Fruit fly (Drosophila melanogaster) whole organism, prepupa: ENCODE results near the gene CG31204.

Experiments
- Blimp-1 ChIP-seq: fragments of 200-800 bp; sonication (Bioruptor generic); optimal IDR thresholded peaks from 3 replicates; lab custom pipeline; 2017; ENCODE audit warnings: missing biosample characterization, missing genetic modification characterization, mild to moderate bottlenecking, moderate library complexity, missing genetic modification reagents
- CG10631 ChIP-seq: fragments of 200-800 bp; sonication (Bioruptor generic); optimal IDR thresholded peaks from 2 replicates; lab custom pipeline; 2016; ENCODE audit warnings: missing biosample characterization, missing genetic modification characterization
- CG10669 ChIP-seq: fragments of 200-800 bp; sonication (Bioruptor generic); optimal IDR thresholded peaks from 3 replicates; lab custom pipeline; 2018; ENCODE audit warnings: missing biosample characterization, mild to moderate bottlenecking, missing genetic modification characterization, moderate library complexity
- CG11294 ChIP-seq: fragments of 200-800 bp; sonication (Bioruptor generic); IDR thresholded peaks from 2 replicates; pipeline ENCODE4 v1.3.6; 2022; ENCODE audit warnings: missing biosample characterization, missing genetic modification characterization
- CG11762 ChIP-seq: fragments of 200-800 bp; sonication (Bioruptor generic); optimal IDR thresholded peaks from 3 replicates; lab custom pipeline; 2016; ENCODE audit warnings: missing biosample characterization, missing genetic modification characterization; ENCODE audit not compliant: insufficient read depth
- CG15336 ChIP-seq: fragments of 200-800 bp; sonication (Bioruptor generic); IDR thresholded peaks from 2 replicates; pipeline ENCODE4 v1.3.6; 2022; ENCODE audit warnings: missing biosample characterization, missing genetic modification characterization
- CG1621 ChIP-seq: fragments of 200-800 bp; sonication (Bioruptor generic); optimal IDR thresholded peaks from 3 replicates; lab custom pipeline; 2018; ENCODE audit warnings: missing biosample characterization, mild to moderate bottlenecking, missing genetic modification characterization
- CG16779 ChIP-seq: fragments of 200-800 bp; sonication (Bioruptor generic); optimal IDR thresholded peaks from 3 replicates; lab custom pipeline; 2017; ENCODE audit warnings: missing biosample characterization, mild to moderate bottlenecking, missing genetic modification characterization
- CG3032 ChIP-seq: fragments of 200-800 bp; optimal IDR thresholded peaks from 2 replicates; lab custom pipeline; 2019; ENCODE audit warnings: missing biosample characterization, mild to moderate bottlenecking, missing genetic modification characterization, moderate library complexity
- CG31627 ChIP-seq: fragments of 200-800 bp; sonication (Bioruptor generic); optimal IDR thresholded peaks from 3 replicates; lab custom pipeline; 2016; ENCODE audit warnings: missing biosample characterization, missing genetic modification characterization
- CG32006 ChIP-seq: fragments of 200-800 bp; sonication (Bioruptor generic); optimal IDR thresholded peaks from 3 replicates; lab custom pipeline; 2017; ENCODE audit warnings: missing biosample characterization, mild to moderate bottlenecking, missing genetic modification characterization
- CG34406 ChIP-seq: fragments of 200-800 bp; sonication (Bioruptor generic); optimal IDR thresholded peaks from 3 replicates; lab custom pipeline; 2016; ENCODE audit warnings: missing biosample characterization, missing genetic modification characterization
- CG3919 ChIP-seq: fragments of 200-800 bp; sonication (Bioruptor generic); optimal IDR thresholded peaks from 3 replicates; lab custom pipeline; 2016; ENCODE audit warnings: missing biosample characterization, missing genetic modification characterization
- CG4318 ChIP-seq: fragments of 200-800 bp; sonication (Bioruptor generic); optimal IDR thresholded peaks from 3 replicates; lab custom pipeline; 2017; ENCODE audit warnings: missing biosample characterization, mild to moderate bottlenecking, missing genetic modification characterization
- CG6163 ChIP-seq: fragments of 200-800 bp; sonication (Bioruptor generic); IDR thresholded peaks from 3 replicates; pipeline ENCODE4 v1.3.6; 2022; ENCODE audit warnings: missing biosample characterization, missing genetic modification characterization
- CG6276 ChIP-seq: fragments of 200-800 bp; sonication (Bioruptor generic); optimal IDR thresholded peaks from 2 replicates; lab custom pipeline; 2017; ENCODE audit warnings: missing biosample characterization, mild to moderate bottlenecking, missing genetic modification characterization
- CG6792 ChIP-seq: fragments of 200-800 bp; sonication (Bioruptor generic); optimal IDR thresholded peaks from 3 replicates; lab custom pipeline; 2016; ENCODE audit warnings: missing biosample characterization, missing genetic modification characterization
- CG6808 ChIP-seq: fragments of 200-800 bp; sonication (Bioruptor generic); optimal IDR thresholded peaks from 3 replicates; lab custom pipeline; 2017; ENCODE audit warnings: missing biosample characterization, missing genetic modification characterization, mild to moderate bottlenecking, moderate library complexity, missing genetic modification reagents
- CG6854 ChIP-seq: fragments of 200-800 bp; sonication (Bioruptor generic); optimal IDR thresholded peaks from 2 replicates; lab custom pipeline; 2017; ENCODE audit warnings: missing biosample characterization, mild to moderate bottlenecking, missing genetic modification characterization
- CG7368 ChIP-seq: fragments of 200-800 bp; sonication (Bioruptor generic); optimal IDR thresholded peaks from 3 replicates; lab custom pipeline; 2016; ENCODE audit warnings: missing biosample characterization, missing genetic modification characterization
- CG8119 ChIP-seq: fragments of 200-800 bp; sonication (Bioruptor generic); IDR thresholded peaks from 3 replicates; pipeline ENCODE4 v1.3.6; 2022; ENCODE audit warnings: missing biosample characterization, missing genetic modification characterization
- CG8632 ChIP-seq: fragments of 200-800 bp; sonication (Bioruptor generic); optimal IDR thresholded peaks from 3 replicates; lab custom pipeline; 2016; ENCODE audit warnings: missing biosample characterization, missing genetic modification characterization
- CG9139 ChIP-seq: fragments of 200-800 bp; sonication (Bioruptor generic); optimal IDR thresholded peaks from 3 replicates; lab custom pipeline; 2017; ENCODE audit warnings: missing biosample characterization, mild to moderate bottlenecking, missing genetic modification characterization
- Eip75B ChIP-seq: fragments of 200-800 bp; sonication (Bioruptor generic); optimal IDR thresholded peaks from 3 replicates; lab custom pipeline; 2016; ENCODE audit warnings: missing biosample characterization, missing genetic modification characterization
- Eip78C ChIP-seq: fragments of 200-800 bp; sonication (Bioruptor generic); peaks from one replicate; lab custom pipeline; 2016; ENCODE audit warnings: missing biosample characterization, missing genetic modification characterization
- Eip93F ChIP-seq: fragments of 200-800 bp; sonication (Bioruptor generic); optimal IDR thresholded peaks from 2 replicates; lab custom pipeline; 2016; ENCODE audit warnings: missing biosample characterization, mild to moderate bottlenecking, missing genetic modification characterization
- Ets96B ChIP-seq: fragments of 200-800 bp; optimal IDR thresholded peaks from 2 replicates; lab custom pipeline; 2019; ENCODE audit warnings: missing biosample characterization, mild to moderate bottlenecking, missing genetic modification characterization, moderate library complexity
- Gug ChIP-seq: fragments of 200-800 bp; sonication (Bioruptor generic); IDR thresholded peaks from 2 replicates; pipeline ENCODE4 v1.3.6; 2022; ENCODE audit warnings: missing biosample characterization, missing genetic modification characterization
- Hr38 ChIP-seq: sonication (Bioruptor generic); optimal IDR thresholded peaks from 2 replicates; lab custom pipeline; 2016; ENCODE audit warnings: missing biosample characterization, missing genetic modification characterization
- Hr39 ChIP-seq: fragments of 200-800 bp; sonication (Bioruptor generic); optimal IDR thresholded peaks from 2 replicates; lab custom pipeline; 2016; ENCODE audit warnings: missing biosample characterization, missing genetic modification characterization
- Hr4 ChIP-seq: fragments of 200-800 bp; sonication (Bioruptor generic); optimal IDR thresholded peaks from 3 replicates; lab custom pipeline; 2016; ENCODE audit warnings: missing biosample characterization, missing genetic modification characterization
- Met ChIP-seq: fragments of 200-800 bp; sonication (Bioruptor generic); optimal IDR thresholded peaks from 3 replicates; lab custom pipeline; 2016; ENCODE audit warnings: missing biosample characterization, missing genetic modification characterization
- OdsH ChIP-seq: fragments of 200-800 bp; sonication (Bioruptor generic); optimal IDR thresholded peaks from 3 replicates; lab custom pipeline; 2016; ENCODE audit warnings: missing biosample characterization, missing genetic modification characterization
- Smox ChIP-seq: fragments of 200-800 bp; sonication (Bioruptor generic); optimal IDR thresholded peaks from 3 replicates; lab custom pipeline; 2016; ENCODE audit warnings: missing biosample characterization, missing genetic modification characterization
- Sox102F ChIP-seq: fragments of 200-800 bp; sonication (Bioruptor generic); optimal IDR thresholded peaks from 2 replicates; lab custom pipeline; 2016; ENCODE audit warnings: missing biosample characterization, mild to moderate bottlenecking, missing genetic modification characterization
- Sox14 ChIP-seq: fragments of 200-800 bp; sonication (Bioruptor generic); optimal IDR thresholded peaks from 3 replicates; lab custom pipeline; 2016; ENCODE audit warnings: missing biosample characterization, missing genetic modification characterization
- achi ChIP-seq: fragments of 200-800 bp; sonication (Bioruptor generic); optimal IDR thresholded peaks from 3 replicates; lab custom pipeline; 2016; ENCODE audit warnings: missing biosample characterization, missing genetic modification characterization
- acj6 ChIP-seq: fragments of 200-800 bp; sonication (Bioruptor generic); optimal IDR thresholded peaks from 3 replicates; lab custom pipeline; 2016; ENCODE audit warnings: missing biosample characterization, missing genetic modification characterization
- eg ChIP-seq: fragments of 200-800 bp; sonication (Bioruptor generic); IDR thresholded peaks from 3 replicates; pipeline ENCODE4 v1.3.6; 2022; ENCODE audit warnings: missing biosample characterization, missing genetic modification characterization
- esn ChIP-seq: fragments of 200-800 bp; sonication (Bioruptor generic); optimal IDR thresholded peaks from 2 replicates; lab custom pipeline; 2016; ENCODE audit warnings: missing biosample characterization, mild to moderate bottlenecking, missing genetic modification characterization, moderate library complexity
- fd59A ChIP-seq: fragments of 200-800 bp; sonication (Bioruptor generic); optimal IDR thresholded peaks from 2 replicates; lab custom pipeline; 2017; ENCODE audit warnings: missing biosample characterization, mild to moderate bottlenecking, missing genetic modification characterization, missing genetic modification reagents
- fd85E ChIP-seq: fragments of 200-800 bp; sonication (Bioruptor generic); optimal IDR thresholded peaks from 3 replicates; lab custom pipeline; 2016; ENCODE audit warnings: missing biosample characterization, missing genetic modification characterization
- lz ChIP-seq: fragments of 200-800 bp; sonication (Bioruptor generic); optimal IDR thresholded peaks from 3 replicates; lab custom pipeline; 2016; ENCODE audit warnings: missing biosample characterization, missing genetic modification characterization
- net ChIP-seq: fragments of 200-800 bp; sonication (Bioruptor generic); optimal IDR thresholded peaks from 3 replicates; lab custom pipeline; 2016; ENCODE audit warnings: missing biosample characterization, missing genetic modification characterization
- pdm3 ChIP-seq: fragments of 200-800 bp; sonication (Bioruptor generic); optimal IDR thresholded peaks from 3 replicates; lab custom pipeline; 2016; ENCODE audit warnings: missing biosample characterization, missing genetic modification characterization
- salr ChIP-seq, 2 experiments: fragments of 200-800 bp; sonication (Bioruptor generic); optimal IDR thresholded peaks; 3 replicates each; lab custom pipeline; 2016 to 2018; ENCODE audit warnings: missing biosample characterization in 2 of 2, missing genetic modification characterization in 2 of 2, mild to moderate bottlenecking in 1 of 2
- ss ChIP-seq, 2 experiments: fragments of 200-800 bp; sonication (Bioruptor generic); optimal IDR thresholded peaks; 2 replicates in 1 of 2; 3 replicates in 1 of 2; lab custom pipeline; 2017 to 2018; ENCODE audit warnings: mild to moderate bottlenecking in 2 of 2, missing biosample characterization in 2 of 2, missing genetic modification characterization in 2 of 2, moderate library complexity in 1 of 2
- svp ChIP-seq: fragments of 200-800 bp; sonication (Bioruptor generic); peaks from one replicate; lab custom pipeline; 2016; ENCODE audit warnings: missing biosample characterization, missing genetic modification characterization
- topi ChIP-seq: fragments of 200-800 bp; sonication (Bioruptor generic); optimal IDR thresholded peaks from 3 replicates; lab custom pipeline; 2016; ENCODE audit warnings: missing biosample characterization, missing genetic modification characterization
- vri ChIP-seq: fragments of 200-800 bp; sonication (Bioruptor generic); optimal IDR thresholded peaks from 3 replicates; lab custom pipeline; 2016; ENCODE audit warnings: missing biosample characterization, mild to moderate bottlenecking, missing genetic modification characterization

Gene CG31204

DNA sequence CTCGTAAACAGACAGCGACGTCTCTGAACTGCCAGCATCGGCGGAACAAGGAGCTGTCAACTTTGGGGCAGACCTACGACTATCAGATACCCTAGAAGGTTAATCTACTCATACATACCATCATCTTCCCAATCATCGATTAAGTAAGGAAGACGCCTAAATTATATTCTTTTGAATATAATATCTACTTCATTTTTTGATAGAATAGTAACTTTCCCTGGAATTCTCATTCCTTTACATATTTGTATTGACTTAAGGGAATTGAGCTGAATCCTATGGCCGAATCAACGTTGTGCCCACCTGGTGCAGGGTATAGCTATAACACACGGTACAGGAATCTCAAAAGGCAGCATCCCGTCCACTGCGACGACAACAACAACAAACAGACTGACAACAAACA, 46.7 kb downstream of the CG31204 start (continued):
- TF ChIP-seq Hr39 (GFP tag; lab: Kevin White, UChicago) (peak; percentile 2), Hr4 (no peak), topi (GFP tag; lab: Kevin White, UChicago) (peak; percentile 7), CG3919 (GFP tag; lab: Kevin White, UChicago) (peak; percentile 27), Smox (GFP tag; lab: Kevin White, UChicago) (no peak)

DNA sequence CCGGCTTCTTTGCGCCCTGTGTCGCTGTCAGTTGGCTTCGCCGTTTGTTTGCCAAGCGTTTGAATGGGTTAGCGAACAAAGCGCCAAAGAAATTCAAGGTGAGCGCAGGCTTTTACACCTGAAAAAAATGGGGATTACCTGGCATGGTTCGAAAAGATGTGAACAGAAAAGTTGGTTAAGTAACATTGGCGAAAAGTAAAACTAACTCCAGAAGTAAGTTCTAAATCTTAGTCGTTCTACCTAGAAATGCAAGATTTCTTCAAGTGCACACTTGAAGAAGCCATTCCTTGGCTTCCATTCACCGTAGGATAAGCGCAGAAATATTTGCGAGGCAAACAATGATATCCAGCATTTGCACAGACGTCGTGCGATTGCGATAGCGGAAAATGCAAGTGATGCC, 47.7 kb downstream of the CG31204 start:
- TF ChIP-seq CG16779 (tag; lab: Kevin White, UChicago) (peak; percentile 16), CG6854 (GFP tag; lab: Kevin White, UChicago) (no peak), CG11294 (GFP tag; lab: Robert Waterston, UW) (no peak), CG7368 (GFP tag; lab: Kevin White, UChicago) (no peak), fd85E (GFP tag; lab: Kevin White, UChicago) (no peak), CG10631 (GFP tag; lab: Kevin White, UChicago) (peak; percentile 57), achi (GFP tag; lab: Kevin White, UChicago) (no peak), CG6163 (GFP tag; lab: Robert Waterston, UW) (peak; percentile 76), lz (peak; percentile 19), Ets96B (no peak), ss (GFP tag; optimal IDR thresholded peaks at IDR 0.05; lab: Kevin White, UChicago) (peak in 1 of 2 experiments; percentile 7), CG8632 (no peak), Smox (GFP tag; lab: Kevin White, UChicago) (no peak), Sox102F (GFP tag; lab: Kevin White, UChicago) (peak; percentile 6), CG3032 (tag; lab: Kevin White, UChicago) (no peak), CG10669 (GFP tag; lab: Kevin White, UChicago) (no peak), CG8119 (GFP tag; lab: Robert Waterston, UW) (peak; percentile 40; the same call in 2 of the 3 replicates), vri (GFP tag; lab: Kevin White, UChicago) (no peak), pdm3 (GFP tag; lab: Kevin White, UChicago) (peak; percentile 57), CG32006 (GFP tag; lab: Kevin White, UChicago) (peak; percentile 72), CG4318 (GFP tag; lab: Kevin White, UChicago) (peak; percentile 38), Sox14 (GFP tag; lab: Kevin White, UChicago) (peak; percentile 50), Eip78C (GFP tag; lab: Kevin White, UChicago) (peak; percentile 73), CG6792 (GFP tag; lab: Kevin White, UChicago) (peak; percentile 7), CG31627 (GFP tag; lab: Kevin White, UChicago) (peak; percentile 5), CG34406 (GFP tag; lab: Kevin White, UChicago) (peak; percentile 0), CG1621 (tag; lab: Kevin White, UChicago) (no peak), eg (GFP tag; lab: Robert Waterston, UW) (peak; percentile 38; the same call in 1 of the 3 replicates), Eip75B (GFP tag; lab: Kevin White, UChicago) (peak; percentile 44), CG6808 (GFP tag; lab: Kevin White, UChicago) (no peak), CG15336 (peak; percentile 64), CG11762 (GFP tag; lab: Kevin White, UChicago) (no peak), Blimp-1 (GFP tag; lab: Kevin White, UChicago) (no peak), Hr4 (peak; percentile 71), fd59A (GFP tag; lab: Kevin White, UChicago) (peak; percentile 34), Gug (GFP tag; lab: Robert Waterston, UW) (no peak), net (GFP tag; lab: Kevin White, UChicago) (peak; percentile 41), CG3919 (GFP tag; lab: Kevin White, UChicago) (peak; percentile 42), Hr39 (GFP tag; lab: Kevin White, UChicago) (peak; percentile 6), CG9139 (GFP tag; lab: Kevin White, UChicago) (no peak), Hr38 (GFP tag; lab: Kevin White, UChicago) (no peak), Eip93F (GFP tag; lab: Kevin White, UChicago) (no peak), CG6276 (no peak), acj6 (peak; percentile 41), svp (peak; percentile 35), OdsH (peak; percentile 54), Met (peak; percentile 26), salr (GFP tag; optimal IDR thresholded peaks at IDR 0.05; lab: Kevin White, UChicago) (peak; percentile 15 to 68), esn (GFP tag; lab: Kevin White, UChicago) (peak; percentile 2)
